ENCODE assay signal across 1 fruit fly cellular context in the genomic region with DNA sequence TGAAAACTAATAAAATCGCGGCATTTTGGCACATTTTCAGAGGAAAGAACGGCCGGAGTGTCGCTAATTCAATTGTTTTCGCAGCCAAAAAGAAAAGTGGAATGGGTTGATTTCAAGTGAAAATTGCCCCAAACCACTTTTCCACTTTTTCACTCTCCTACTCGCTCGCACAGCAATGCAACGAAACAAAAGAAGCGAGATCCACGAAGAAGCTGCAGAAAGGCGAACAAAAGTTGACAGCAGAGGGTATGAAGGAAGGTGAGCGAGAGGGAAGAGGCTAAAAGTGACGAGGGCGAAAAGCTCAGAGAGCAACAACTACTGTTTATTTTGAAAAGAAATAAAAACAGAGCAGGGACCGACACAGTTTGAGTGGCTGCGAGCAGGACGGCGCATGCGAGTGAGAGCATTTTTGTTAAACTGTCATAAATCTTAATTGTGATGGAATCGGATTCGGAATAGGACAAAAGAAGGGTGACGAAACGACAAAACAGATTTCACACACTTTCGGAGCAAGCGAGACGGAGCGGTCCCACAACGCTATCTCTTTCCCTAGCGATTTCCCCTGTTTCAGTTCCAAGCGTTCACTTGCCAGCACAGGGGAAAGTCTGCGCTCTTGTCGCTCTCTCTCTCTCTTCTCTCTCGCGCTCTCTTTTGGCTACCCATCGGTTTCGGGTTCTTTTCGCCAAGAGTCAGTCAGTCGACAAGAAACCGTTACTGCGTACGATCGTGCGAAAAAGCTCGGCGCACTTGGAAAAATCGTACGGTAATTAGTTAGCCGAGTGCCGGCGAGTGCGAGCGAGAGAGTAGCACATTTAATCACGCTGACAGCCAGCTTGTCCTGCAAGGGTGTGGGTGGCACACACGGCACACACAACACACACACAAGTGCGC.
A peak's percentile ranks its signal among the peaks of the same experiment; 100 is the strongest.
TF ChIP-seq lines count a peak whose summit lies in the region.

A gene (plus strand): TSS at position 694 of the 891 bp plus-strand sequence.

TF ChIP-seq in whole organism, embryonic, 481 proteins besides CTCF, POLR2A, EP300 and RAD21 (continued from another document and continues in another):
- TF ChIP-seq p53 (GFP tag; optimal IDR thresholded peaks at IDR 0.05; lab: Kevin White, UChicago) (no peak), Drgx (GFP tag; IDR thresholded peaks at IDR 0.05; lab: Robert Waterston, UW) (no peak), CG15696 (tag; optimal IDR thresholded peaks at IDR 0.05; lab: Kevin White, UChicago) (no peak), CG7372 (GFP tag; IDR thresholded peaks at IDR 0.05; lab: Robert Waterston, UW) (no peak), CG33557 (GFP tag; optimal IDR thresholded peaks at IDR 0.05; lab: Kevin White, UChicago) (no peak), sens-2 (GFP tag; IDR thresholded peaks at IDR 0.05; lab: Robert Waterston, UW) (no peak), CG9932 (GFP tag; IDR thresholded peaks at IDR 0.05; lab: Robert Waterston, UW) (no peak), Gsc (GFP tag; IDR thresholded peaks at IDR 0.05; lab: Robert Waterston, UW) (no peak), Hmr (GFP tag; optimal IDR thresholded peaks at IDR 0.05; lab: Kevin White, UChicago) (no peak), CG34376 (GFP tag; optimal IDR thresholded peaks at IDR 0.05; lab: Kevin White, UChicago) (no peak), zfh2 (GFP tag; optimal IDR thresholded peaks at IDR 0.05; lab: Kevin White, UChicago) (no peak), fd96Cb (tag; optimal IDR thresholded peaks at IDR 0.05; lab: Kevin White, UChicago) (no peak), Hand (GFP tag; optimal IDR thresholded peaks at IDR 0.05; lab: Kevin White, UChicago) (no peak), zfh1 (GFP tag; IDR thresholded peaks at IDR 0.05; lab: Robert Waterston, UW) (no peak), insv (GFP tag; optimal IDR thresholded peaks at IDR 0.05; lab: Kevin White, UChicago) (peak in 1 of 2 experiments; percentile 66), CG6689 (GFP tag; IDR thresholded peaks at IDR 0.05; lab: Robert Waterston, UW) (no peak), CG11247 (GFP tag; IDR thresholded peaks at IDR 0.05; lab: Robert Waterston, UW) (no peak), CG2116 (GFP tag; optimal IDR thresholded peaks at IDR 0.05; lab: Kevin White, UChicago) (no peak), CG15269 (tag; optimal IDR thresholded peaks at IDR 0.05; lab: Kevin White, UChicago) (no peak), CG10959 (GFP tag; IDR thresholded peaks at IDR 0.05; lab: Robert Waterston, UW) (no peak), Oaz (GFP tag; IDR thresholded peaks at IDR 0.05; lab: Robert Waterston, UW) (no peak), CG30431 (GFP tag; optimal IDR thresholded peaks at IDR 0.05; lab: Kevin White, UChicago) (no peak), bab2 (GFP tag; optimal IDR thresholded peaks at IDR 0.05; lab: Kevin White, UChicago) (no peak), Gug (GFP tag; IDR thresholded peaks at IDR 0.05; lab: Robert Waterston, UW) (no peak), tna (GFP tag; IDR thresholded peaks at IDR 0.05; lab: Robert Waterston, UW; ENCODE audit: partially characterized antibody) (no peak), ATbp (GFP tag; optimal IDR thresholded peaks at IDR 0.05; lab: Kevin White, UChicago) (no peak), Nf-YA (GFP tag; IDR thresholded peaks at IDR 0.05; lab: Robert Waterston, UW) (no peak), Hey (tag; optimal IDR thresholded peaks at IDR 0.05; lab: Kevin White, UChicago) (no peak), CG7556 (GFP tag; optimal IDR thresholded peaks at IDR 0.05; lab: Kevin White, UChicago) (no peak), disco-r (GFP tag; optimal IDR thresholded peaks at IDR 0.05; lab: Kevin White, UChicago) (no peak), CG10431 (GFP tag; optimal IDR thresholded peaks at IDR 0.05; lab: Kevin White, UChicago) (no peak), Ets65A (GFP tag; lab: Kevin White, UChicago) (no peak), inv (GFP tag; IDR thresholded peaks at IDR 0.05; lab: Robert Waterston, UW; ENCODE audit: partially characterized antibody) (no peak), Ptx1 (GFP tag; IDR thresholded peaks at IDR 0.05; lab: Robert Waterston, UW) (no peak), CG42726 (GFP tag; IDR thresholded peaks at IDR 0.05; lab: Robert Waterston, UW; ENCODE audit: partially characterized antibody) (no peak), Bdp1 (GFP tag; optimal IDR thresholded peaks at IDR 0.05; lab: Kevin White, UChicago) (no peak), slou (GFP tag; optimal IDR thresholded peaks at IDR 0.05; lab: Kevin White, UChicago) (no peak), CG8924 (tag; optimal IDR thresholded peaks at IDR 0.05; lab: Kevin White, UChicago) (no peak), CG15601 (tag; optimal IDR thresholded peaks at IDR 0.05; lab: Kevin White, UChicago) (no peak), gt (GFP tag; IDR thresholded peaks at IDR 0.05; lab: Robert Waterston, UW) (no peak), Ssrp (tag; optimal IDR thresholded peaks at IDR 0.05; lab: Kevin White, UChicago) (no peak), CG4730 (GFP tag; IDR thresholded peaks at IDR 0.05; lab: Robert Waterston, UW) (no peak), CG34224 (GFP tag; IDR thresholded peaks at IDR 0.05; lab: Robert Waterston, UW; ENCODE audit: partially characterized antibody) (0 out of 3 replicates have a peak, but pooled peaks have one; percentile 38), CG1233 (GFP tag; optimal IDR thresholded peaks at IDR 0.05; lab: Kevin White, UChicago) (no peak), hkb (optimal IDR thresholded peaks at IDR 0.05; lab: Kevin White, UChicago) (no peak), hkb (GFP tag; IDR thresholded peaks at IDR 0.05; lab: Robert Waterston, UW) (0 out of 2 replicates have a peak, but pooled peaks have one; percentile 9), CG10462 (GFP tag; optimal IDR thresholded peaks at IDR 0.05; lab: Kevin White, UChicago) (peak; percentile 12), dmrt11E (tag; optimal IDR thresholded peaks at IDR 0.05; lab: Kevin White, UChicago) (no peak), lbe (GFP tag; optimal IDR thresholded peaks at IDR 0.05; lab: Kevin White, UChicago) (no peak), tgo (GFP tag; IDR thresholded peaks at IDR 0.05; lab: Robert Waterston, UW) (no peak), CG13775 (GFP tag; optimal IDR thresholded peaks at IDR 0.05; lab: Kevin White, UChicago) (no peak), pfk (GFP tag; optimal IDR thresholded peaks at IDR 0.05; lab: Kevin White, UChicago) (peak; percentile 93), HLH3B (GFP tag; IDR thresholded peaks at IDR 0.05; lab: Robert Waterston, UW) (no peak), tll (GFP tag; optimal IDR thresholded peaks at IDR 0.05; lab: Kevin White, UChicago) (peak in 1 of 2 experiments; percentile 23), B-H2 (GFP tag; optimal IDR thresholded peaks at IDR 0.05; lab: Kevin White, UChicago) (no peak), ase (GFP tag; IDR thresholded peaks at IDR 0.05; lab: Robert Waterston, UW) (no peak), ttk (GFP tag; IDR thresholded peaks at IDR 0.05; lab: Robert Waterston, UW) (no peak), Mad (GFP tag; optimal IDR thresholded peaks at IDR 0.05; lab: Kevin White, UChicago) (no peak), CG13624 (GFP tag; optimal IDR thresholded peaks at IDR 0.05; lab: Kevin White, UChicago) (no peak), CG13894 (tag; optimal IDR thresholded peaks at IDR 0.05; lab: Kevin White, UChicago) (no peak), CG2120 (GFP tag; optimal IDR thresholded peaks at IDR 0.05; lab: Kevin White, UChicago) (no peak), tap (tag; optimal IDR thresholded peaks at IDR 0.05; lab: Kevin White, UChicago) (no peak), zen (tag; optimal IDR thresholded peaks at IDR 0.05; lab: Kevin White, UChicago) (peak; percentile 46), B-H1 (GFP tag; IDR thresholded peaks at IDR 0.05; lab: Robert Waterston, UW) (no peak), CG7928 (GFP tag; optimal IDR thresholded peaks at IDR 0.05; lab: Kevin White, UChicago) (no peak), amos (GFP tag; IDR thresholded peaks at IDR 0.05; lab: Robert Waterston, UW; ENCODE audit: partially characterized antibody) (no peak), Max (GFP tag; optimal IDR thresholded peaks at IDR 0.05; lab: Kevin White, UChicago) (no peak), Xbp1 (GFP tag; optimal IDR thresholded peaks at IDR 0.05; lab: Kevin White, UChicago) (no peak), Doc3 (GFP tag; IDR thresholded peaks at IDR 0.05; lab: Robert Waterston, UW; ENCODE audit: partially characterized antibody) (no peak), jigr1 (GFP tag; IDR thresholded peaks at IDR 0.05; lab: Robert Waterston, UW) (no peak), her (GFP tag; optimal IDR thresholded peaks at IDR 0.05; lab: Kevin White, UChicago) (no peak), Usf (GFP tag; optimal IDR thresholded peaks at IDR 0.05; lab: Kevin White, UChicago) (no peak), Atf3 (GFP tag; optimal IDR thresholded peaks at IDR 0.05; lab: Kevin White, UChicago) (no peak), CG9437 (GFP tag; optimal IDR thresholded peaks at IDR 0.05; lab: Kevin White, UChicago) (no peak), CG2875 (GFP tag; optimal IDR thresholded peaks at IDR 0.05; lab: Kevin White, UChicago) (no peak), CG6175 (GFP tag; IDR thresholded peaks at IDR 0.05; lab: Robert Waterston, UW) (no peak), CG3847 (GFP tag; IDR thresholded peaks at IDR 0.05; lab: Robert Waterston, UW) (no peak), Mes4 (GFP tag; optimal IDR thresholded peaks at IDR 0.05; lab: Kevin White, UChicago) (no peak), Hr3 (GFP tag; optimal IDR thresholded peaks at IDR 0.05; lab: Kevin White, UChicago) (no peak), CG4424 (GFP tag; optimal IDR thresholded peaks at IDR 0.05; lab: Kevin White, UChicago) (no peak), ash1 (GFP tag; optimal IDR thresholded peaks at IDR 0.05; lab: Kevin White, UChicago) (no peak), oc (tag; optimal IDR thresholded peaks at IDR 0.05; lab: Kevin White, UChicago) (peak; percentile 42), CG3281 (GFP tag; optimal IDR thresholded peaks at IDR 0.05; lab: Kevin White, UChicago) (no peak), sna (GFP tag; IDR thresholded peaks at IDR 0.05; lab: Robert Waterston, UW; ENCODE audit: partially characterized antibody) (peak; percentile 38; the same call in 1 of the 2 replicates), CG8388 (GFP tag; optimal IDR thresholded peaks at IDR 0.05; lab: Kevin White, UChicago) (no peak), CG7963 (GFP tag; IDR thresholded peaks at IDR 0.05; lab: Robert Waterston, UW; ENCODE audit: partially characterized antibody) (no peak), pum (GFP tag; optimal IDR thresholded peaks at IDR 0.05; lab: Kevin White, UChicago) (no peak), ap (GFP tag; IDR thresholded peaks at IDR 0.05; lab: Robert Waterston, UW) (no peak), Optix (GFP tag; IDR thresholded peaks at IDR 0.05; lab: Robert Waterston, UW) (no peak), Sin3A (optimal IDR thresholded peaks at IDR 0.05; lab: Kevin White, UChicago) (no peak), Poxn (GFP tag; IDR thresholded peaks at IDR 0.05; lab: Robert Waterston, UW) (no peak), Hr39 (optimal IDR thresholded peaks at IDR 0.05; lab: Kevin White, UChicago) (no peak), vfl (GFP tag; optimal IDR thresholded peaks at IDR 0.05; lab: Kevin White, UChicago) (no peak), wek (GFP tag; optimal IDR thresholded peaks at IDR 0.05; lab: Kevin White, UChicago) (no peak), CG14050 (GFP tag; IDR thresholded peaks at IDR 0.05; lab: Robert Waterston, UW) (no peak), cwo (GFP tag; optimal IDR thresholded peaks at IDR 0.05; lab: Kevin White, UChicago) (no peak), CG18599 (GFP tag; optimal IDR thresholded peaks at IDR 0.05; lab: Kevin White, UChicago) (no peak), CG31224 (GFP tag; IDR thresholded peaks at IDR 0.05; lab: Robert Waterston, UW) (no peak), Hmx (GFP tag; optimal IDR thresholded peaks at IDR 0.05; lab: Kevin White, UChicago) (no peak), CG17612 (GFP tag; IDR thresholded peaks at IDR 0.05; lab: Robert Waterston, UW) (no peak), CG12942 (GFP tag; optimal IDR thresholded peaks at IDR 0.05; lab: Kevin White, UChicago) (no peak), nerfin-2 (GFP tag; IDR thresholded peaks at IDR 0.05; lab: Robert Waterston, UW; ENCODE audit: partially characterized antibody) (no peak; the same call in 1 of the 2 replicates), HmgD (GFP tag; optimal IDR thresholded peaks at IDR 0.05; lab: Kevin White, UChicago) (no peak), CG1602 (GFP tag; optimal IDR thresholded peaks at IDR 0.05; lab: Kevin White, UChicago) (no peak), hb (GFP tag; IDR thresholded peaks at IDR 0.05; lab: Robert Waterston, UW; ENCODE audit: partially characterized antibody) (no peak), nmo (GFP tag; optimal IDR thresholded peaks at IDR 0.05; lab: Kevin White, UChicago) (no peak), PHDP (tag; optimal IDR thresholded peaks at IDR 0.05; lab: Kevin White, UChicago) (no peak), CG11560 (tag; IDR thresholded peaks at IDR 0.05; lab: Robert Waterston, UW) (no peak), CG14014 (GFP tag; IDR thresholded peaks at IDR 0.05; lab: Robert Waterston, UW) (no peak), CG15514 (GFP tag; optimal IDR thresholded peaks at IDR 0.05; lab: Kevin White, UChicago) (no peak), dimm (GFP tag; IDR thresholded peaks at IDR 0.05; lab: Robert Waterston, UW) (no peak), hth (optimal IDR thresholded peaks at IDR 0.05; lab: Kevin White, UChicago) (no peak), CG4282 (GFP tag; optimal IDR thresholded peaks at IDR 0.05; lab: Kevin White, UChicago) (no peak), Sox100B (GFP tag; optimal IDR thresholded peaks at IDR 0.05; lab: Kevin White, UChicago) (no peak), sd (tag; optimal IDR thresholded peaks at IDR 0.05; lab: Kevin White, UChicago) (no peak), CG7271 (tag; optimal IDR thresholded peaks at IDR 0.05; lab: Kevin White, UChicago) (no peak), otp (GFP tag; IDR thresholded peaks at IDR 0.05; lab: Robert Waterston, UW) (no peak), CG7987 (GFP tag; optimal IDR thresholded peaks at IDR 0.05; lab: Kevin White, UChicago) (peak; percentile 27), NfI (GFP tag; optimal IDR thresholded peaks at IDR 0.05; lab: Kevin White, UChicago) (no peak), H15 (GFP tag; IDR thresholded peaks at IDR 0.05; lab: Robert Waterston, UW) (no peak), tio (GFP tag; optimal IDR thresholded peaks at IDR 0.05; lab: Kevin White, UChicago) (no peak), CG13424 (tag; optimal IDR thresholded peaks at IDR 0.05; lab: Kevin White, UChicago) (no peak), E2f2 (GFP tag; IDR thresholded peaks at IDR 0.05; lab: Robert Waterston, UW) (no peak), CG11504 (tag; optimal IDR thresholded peaks at IDR 0.05; lab: Kevin White, UChicago) (no peak), CG8281 (tag; optimal IDR thresholded peaks at IDR 0.05; lab: Kevin White, UChicago) (no peak), BEAF-32 (GFP tag; optimal IDR thresholded peaks at IDR 0.05; lab: Kevin White, UChicago) (no peak), lilli (GFP tag; optimal IDR thresholded peaks at IDR 0.05; lab: Kevin White, UChicago) (no peak), Dbx (GFP tag; IDR thresholded peaks at IDR 0.05; lab: Robert Waterston, UW) (no peak)
